Fruit fly (Drosophila melanogaster) Kc167 (cell line): ENCODE measurements around the gene Sr-CIII.

ENCODE experiments used
- Sin3A ChIP-seq: fragments of >200 bp; optimal IDR thresholded peaks from 2 replicates; lab custom pipeline; 2018; ENCODE audit warnings: missing external identifiers
- ttk ChIP-seq: sonication (Bioruptor generic); optimal IDR thresholded peaks from 2 replicates; lab custom pipeline; 2017; ENCODE audit warnings: missing external identifiers

- TF ChIP-seq ttk: no peak
- TF ChIP-seq Sin3A (lab: Kevin White, UChicago): no peak
These were observed 39.4 kb upstream of the Sr-CIII start for dm6 chr2L:4080768-4081167.
